Fruit fly (Drosophila melanogaster) whole organism: ENCODE measurements around the gene CG13293.

Experiments
- psq ChIP-seq: fragments of >200 bp; optimal IDR thresholded peaks from 2 replicates; lab custom pipeline; 2017
- usp ChIP-seq: fragments of >200 bp; optimal IDR thresholded peaks from 2 replicates; lab custom pipeline; 2017; ENCODE audit warnings: missing biosample characterization, missing genetic modification characterization, mixed read lengths

dm6 chr3L:6103658-6104057, 21.0 kb downstream of the CG13293 start:
- TF ChIP-seq psq (lab: Kevin White, UChicago), result no peak
- TF ChIP-seq usp (GFP tag; lab: Kevin White, UChicago), result no peak
